Fruit fly (Drosophila melanogaster): Measurements from ENCODE around the gene kek3.

Gene kek3

DNA sequence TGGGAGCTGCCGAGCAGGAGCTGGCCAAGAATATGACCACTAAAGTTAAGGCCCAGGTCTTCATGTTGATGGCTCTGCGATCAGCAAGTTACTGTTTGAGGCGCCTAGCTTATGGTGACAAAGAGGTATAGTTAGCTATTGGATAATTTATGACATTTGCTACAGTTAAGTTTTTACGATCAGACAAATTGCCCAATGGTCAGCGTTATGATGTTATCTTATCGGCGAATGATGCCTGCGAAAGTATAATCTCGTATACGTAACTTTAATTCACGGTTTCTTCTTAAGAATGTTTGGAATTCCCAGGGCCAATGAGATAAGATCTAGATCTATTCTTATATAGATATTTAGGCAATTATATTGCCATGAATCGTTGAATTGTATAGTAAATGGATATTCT is 62.2 kb downstream of the kek3 start, which contains the start of gene CG15254:
TSS of gene CG15254 (minus strand) at position 101 of the 400 bp plus-strand sequence.
- TF ChIP-seq CG15336 (GFP tag; IDR thresholded peaks at IDR 0.05) (no peak), vri (GFP tag; optimal IDR thresholded peaks at IDR 0.05) (no peak), CG6163 (GFP tag; IDR thresholded peaks at IDR 0.05) (no peak), CG10631 (GFP tag; optimal IDR thresholded peaks at IDR 0.05) (no peak), Ets21C (GFP tag; optimal IDR thresholded peaks at IDR 0.05) (no peak), pdm3 (GFP tag; optimal IDR thresholded peaks at IDR 0.05) (no peak), CG4318 (GFP tag; optimal IDR thresholded peaks at IDR 0.05) (no peak), Sox14 (GFP tag; optimal IDR thresholded peaks at IDR 0.05) (no peak), CG3919 (GFP tag; optimal IDR thresholded peaks at IDR 0.05) (no peak), achi (GFP tag; optimal IDR thresholded peaks at IDR 0.05) (no peak), acj6 (GFP tag; optimal IDR thresholded peaks at IDR 0.05) (no peak), CG9139 (GFP tag; optimal IDR thresholded peaks at IDR 0.05) (no peak), net (GFP tag; optimal IDR thresholded peaks at IDR 0.05) (no peak), CG6854 (GFP tag; optimal IDR thresholded peaks at IDR 0.05) (no peak), spab (GFP tag; optimal IDR thresholded peaks at IDR 0.05) (no peak), topi (GFP tag; optimal IDR thresholded peaks at IDR 0.05) (no peak)

DNA sequence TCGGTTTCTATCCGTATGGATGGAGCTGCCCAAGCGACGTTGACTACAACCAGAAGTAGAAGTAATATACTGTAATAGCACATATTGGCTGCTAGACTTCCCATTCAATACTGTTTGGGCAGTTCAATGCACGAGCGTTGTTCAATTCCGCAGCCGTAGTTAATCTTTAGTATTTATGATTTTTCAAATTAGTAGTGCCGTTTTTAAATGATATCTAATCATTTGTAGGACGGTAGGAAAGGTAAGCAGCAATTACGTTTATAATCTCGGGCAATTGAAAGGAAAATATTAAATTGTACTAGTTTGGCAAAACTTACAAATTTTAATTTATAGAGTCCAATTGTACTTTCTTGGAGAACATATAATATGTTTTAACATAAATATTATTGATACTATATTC is 63.7 kb downstream of the kek3 start, which contains the start of gene CG15253:
TSS of gene CG15253 (minus strand) at position 101 of the 400 bp plus-strand sequence.
- TF ChIP-seq net (GFP tag; optimal IDR thresholded peaks at IDR 0.05) (no peak), lz (GFP tag; optimal IDR thresholded peaks at IDR 0.05) (no peak), CG31627 (GFP tag; optimal IDR thresholded peaks at IDR 0.05) (no peak), CG9139 (GFP tag; optimal IDR thresholded peaks at IDR 0.05) (no peak), CG8632 (GFP tag; optimal IDR thresholded peaks at IDR 0.05) (no peak), Eip75B (GFP tag; optimal IDR thresholded peaks at IDR 0.05) (no peak), CG10631 (GFP tag; optimal IDR thresholded peaks at IDR 0.05) (no peak)

DNA sequence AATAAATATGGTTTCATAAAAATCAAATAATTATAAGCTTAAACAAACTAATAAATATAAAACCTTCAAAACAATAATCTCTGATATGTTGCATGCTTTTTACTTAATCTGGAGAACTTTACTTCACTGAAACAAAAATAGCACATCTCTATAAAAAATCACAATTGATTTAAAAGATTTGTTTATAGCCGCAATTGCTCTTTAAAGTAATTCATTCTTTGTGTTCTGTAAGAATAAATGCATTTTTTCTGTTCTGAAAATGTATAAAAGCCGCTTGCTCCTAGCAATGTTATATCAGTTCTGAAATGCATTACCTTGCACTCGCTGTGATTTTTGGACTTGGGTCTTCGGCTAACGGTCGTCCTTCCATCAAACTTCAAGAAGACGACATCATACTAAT is 64.2 kb downstream of the kek3 start, which contains the start of gene CG11865:
TSS of gene CG11865 (plus strand) at position 301 of the 400 bp plus-strand sequence.
- no peak for TF ChIP-seq CG3032 (tag; optimal IDR thresholded peaks at IDR 0.05)
- TF ChIP-seq Sox15 (GFP tag; optimal IDR thresholded peaks at IDR 0.05), result no peak
- TF ChIP-seq CG32006 (GFP tag; optimal IDR thresholded peaks at IDR 0.05), result no peak
- TF ChIP-seq Blimp-1 (GFP tag; optimal IDR thresholded peaks at IDR 0.05), result no peak
- no peak for TF ChIP-seq CG7368 (GFP tag; optimal IDR thresholded peaks at IDR 0.05)
- TF ChIP-seq achi (GFP tag; optimal IDR thresholded peaks at IDR 0.05), result no peak
- no peak for TF ChIP-seq cyc (GFP tag; optimal IDR thresholded peaks at IDR 0.05)
- TF ChIP-seq CG31627 (GFP tag; optimal IDR thresholded peaks at IDR 0.05), result no peak
- no peak for TF ChIP-seq CG10669 (GFP tag; optimal IDR thresholded peaks at IDR 0.05)
- TF ChIP-seq CG6163 (GFP tag; IDR thresholded peaks at IDR 0.05), result no peak

DNA sequence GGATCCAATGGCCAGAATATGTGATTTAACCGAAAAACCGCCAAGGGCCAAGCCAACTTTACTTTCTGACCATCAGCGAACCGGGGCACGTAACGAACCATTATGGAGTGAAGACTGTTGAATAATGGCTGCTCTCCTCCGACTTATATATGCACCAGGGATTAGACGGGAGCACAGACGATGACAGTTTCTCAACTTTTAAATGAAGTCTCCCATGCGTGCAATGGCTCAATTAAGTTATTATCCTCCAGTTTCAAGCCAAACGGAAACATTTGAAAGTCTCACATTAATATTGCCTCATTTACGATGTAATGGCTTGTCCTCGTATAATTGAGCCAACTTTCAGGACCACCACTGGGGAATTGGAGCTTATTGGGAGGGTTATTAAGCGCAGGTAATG is 70.9 kb downstream of the kek3 start, which contains the start of gene Or35a:
TSS of gene Or35a (minus strand) at position 101 of the 400 bp plus-strand sequence.
- TF ChIP-seq pdm3 (GFP tag; optimal IDR thresholded peaks at IDR 0.05) (no peak), Met (GFP tag; optimal IDR thresholded peaks at IDR 0.05) (no peak), CG16779 (tag; optimal IDR thresholded peaks at IDR 0.05) (no peak), achi (GFP tag; optimal IDR thresholded peaks at IDR 0.05) (no peak), CG10669 (GFP tag; optimal IDR thresholded peaks at IDR 0.05) (no peak), eg (GFP tag; IDR thresholded peaks at IDR 0.05) (no peak), Sox15 (GFP tag; optimal IDR thresholded peaks at IDR 0.05) (no peak), CG1621 (tag; optimal IDR thresholded peaks at IDR 0.05) (no peak), CG10631 (GFP tag; optimal IDR thresholded peaks at IDR 0.05) (no peak), CG8319 (GFP tag; optimal IDR thresholded peaks at IDR 0.05) (no peak), CG34406 (GFP tag; optimal IDR thresholded peaks at IDR 0.05) (no peak), Sox14 (GFP tag; optimal IDR thresholded peaks at IDR 0.05) (no peak), salr (GFP tag; optimal IDR thresholded peaks at IDR 0.05) (no peak), net (GFP tag; optimal IDR thresholded peaks at IDR 0.05) (no peak), CG9139 (GFP tag; optimal IDR thresholded peaks at IDR 0.05) (no peak), fkh (GFP tag; optimal IDR thresholded peaks at IDR 0.05) (no peak), esn (GFP tag; optimal IDR thresholded peaks at IDR 0.05) (no peak), Hr38 (GFP tag; optimal IDR thresholded peaks at IDR 0.05) (no peak), CG8119 (GFP tag; IDR thresholded peaks at IDR 0.05) (no peak), Lpt (GFP tag; optimal IDR thresholded peaks at IDR 0.05) (no peak)
